Fruit fly (Drosophila melanogaster): ENCODE data around the gene CG15528.

- TF ChIP-seq cic (GFP tag; optimal IDR thresholded peaks at IDR 0.05): no peak
- no peak for TF ChIP-seq tj (GFP tag; optimal IDR thresholded peaks at IDR 0.05)
- TF ChIP-seq pad (GFP tag; optimal IDR thresholded peaks at IDR 0.05): no peak
- TF ChIP-seq bab1 (GFP tag; optimal IDR thresholded peaks at IDR 0.05): no peak
- TF ChIP-seq ovo (GFP tag; optimal IDR thresholded peaks at IDR 0.05): no peak
- no peak for TF ChIP-seq toe (GFP tag; optimal IDR thresholded peaks at IDR 0.05)
- no peak for TF ChIP-seq CG5204 (GFP tag; optimal IDR thresholded peaks at IDR 0.05)
- no peak for TF ChIP-seq kay (GFP tag; ENCODE audit: borderline replicate concordance)
- no peak for TF ChIP-seq Crg-1 (GFP tag; optimal IDR thresholded peaks at IDR 0.05)
- TF ChIP-seq CG11617 (GFP tag; optimal IDR thresholded peaks at IDR 0.05): no peak
- no peak for TF ChIP-seq CG12768 (GFP tag; optimal IDR thresholded peaks at IDR 0.05)
Measured at dm6 chr3R:30092700-30093044, 40.8 kb upstream of the CG15528 start.
